Worm (Caenorhabditis elegans): Measurements from ENCODE around the gene taf-3.

The taf-3 gene

ce11 chrX:16335396-16335795 is 3.2 kb downstream of the taf-3 start:
- TF ChIP-seq nhr-76 (tag; optimal IDR thresholded peaks at IDR 0.05) (no peak), ztf-11 (tag; optimal IDR thresholded peaks at IDR 0.05) (no peak), R02D3.7 (tag; optimal IDR thresholded peaks at IDR 0.05) (no peak), ceh-9 (tag; optimal IDR thresholded peaks at IDR 0.05) (no peak), ceh-82 (tag; optimal IDR thresholded peaks at IDR 0.05) (no peak), elt-2 (tag; optimal IDR thresholded peaks at IDR 0.05) (no peak), unc-39 (tag; optimal IDR thresholded peaks at IDR 0.05) (no peak), lin-39 (tag; optimal IDR thresholded peaks at IDR 0.05) (no peak), nhr-237 (tag; optimal IDR thresholded peaks at IDR 0.05) (no peak), nhr-43 (tag; optimal IDR thresholded peaks at IDR 0.05; ENCODE audit: poor library complexity, severe bottlenecking) (no peak), fos-1 (tag; optimal IDR thresholded peaks at IDR 0.05) (no peak), elt-1 (tag; optimal IDR thresholded peaks at IDR 0.05) (no peak), skn-1 (tag; optimal IDR thresholded peaks at IDR 0.05) (no peak), pha-4 (tag; optimal IDR thresholded peaks at IDR 0.05) (no peak), snpc-4 (tag; optimal IDR thresholded peaks at IDR 0.05) (no peak), nfya-1 (tag; optimal IDR thresholded peaks at IDR 0.05; ENCODE audit: insufficient read depth) (no peak), nhr-11 (tag; optimal IDR thresholded peaks at IDR 0.05) (no peak)

- TF ChIP-seq eor-1 (tag; optimal IDR thresholded peaks at IDR 0.05) (no peak), ztf-4 (tag; optimal IDR thresholded peaks at IDR 0.05) (no peak), ceh-9 (tag; optimal IDR thresholded peaks at IDR 0.05) (no peak), aly-2 (tag; optimal IDR thresholded peaks at IDR 0.05) (no peak), fos-1 (tag; optimal IDR thresholded peaks at IDR 0.05) (no peak), egl-5 (tag; optimal IDR thresholded peaks at IDR 0.05) (no peak), egl-27 (tag; optimal IDR thresholded peaks at IDR 0.05) (no peak), elt-2 (tag; optimal IDR thresholded peaks at IDR 0.05) (no peak), skn-1 (tag; optimal IDR thresholded peaks at IDR 0.05) (no peak), mdl-1 (tag; optimal IDR thresholded peaks at IDR 0.05) (no peak), fkh-10 (GFP tag; optimal IDR thresholded peaks at IDR 0.05) (no peak), zag-1 (tag; optimal IDR thresholded peaks at IDR 0.05) (no peak), ama-1 (optimal IDR thresholded peaks at IDR 0.05) (no peak)
Observed at ce11 chrX:16336940-16337339, 4.7 kb downstream of the taf-3 start.

ce11 chrX:16337399-16337798 is 5.2 kb downstream of the taf-3 start:
- TF ChIP-seq elt-2 (tag; optimal IDR thresholded peaks at IDR 0.05) (peak; percentile 67), snpc-4 (tag; optimal IDR thresholded peaks at IDR 0.05) (no peak), pqm-1 (tag; optimal IDR thresholded peaks at IDR 0.05) (peak; percentile 15), pha-4 (tag; optimal IDR thresholded peaks at IDR 0.05) (peak; percentile 36)

- peak; percentile 50 for TF ChIP-seq nfya-1 (tag; optimal IDR thresholded peaks at IDR 0.05; ENCODE audit: insufficient read depth)
- TF ChIP-seq nhr-67 (tag; optimal IDR thresholded peaks at IDR 0.05): no peak
- TF ChIP-seq lin-39 (tag; optimal IDR thresholded peaks at IDR 0.05): peak; percentile 29
- TF ChIP-seq pha-4 (tag; optimal IDR thresholded peaks at IDR 0.05): peak; percentile 8
- TF ChIP-seq hmg-11 (tag; optimal IDR thresholded peaks at IDR 0.05): peak; percentile 12
- no peak for TF ChIP-seq unc-39 (tag; optimal IDR thresholded peaks at IDR 0.05)
- peak; percentile 30 for TF ChIP-seq lin-15B (tag; optimal IDR thresholded peaks at IDR 0.05)
- no peak for TF ChIP-seq eor-1 (tag; optimal IDR thresholded peaks at IDR 0.05)
Observed at ce11 chrX:16339207-16339606, 7.0 kb downstream of the taf-3 start.

ce11 chrX:16341838-16342237 is 9.6 kb downstream of the taf-3 start:
- peak; percentile 4 for TF ChIP-seq snpc-4 (tag; optimal IDR thresholded peaks at IDR 0.05)
- TF ChIP-seq unc-62 (GFP tag; optimal IDR thresholded peaks at IDR 0.05): no peak

ce11 chrX:16342256-16342655 is 10.0 kb downstream of the taf-3 start:
- TF ChIP-seq pqm-1 (tag; optimal IDR thresholded peaks at IDR 0.05) (no peak), hmg-11 (tag; optimal IDR thresholded peaks at IDR 0.05) (peak; percentile 62), lin-39 (tag; optimal IDR thresholded peaks at IDR 0.05) (peak; percentile 31)

Measured in whole organism, L3 larva.